Fruit fly (Drosophila melanogaster) whole organism, embryonic: ENCODE data around the gene Gr97a.

Experiments
- Atf3 ChIP-seq: fragments of 200-800 bp; sonication (Bioruptor generic); optimal IDR thresholded peaks from 3 replicates; lab custom pipeline; 2016; ENCODE audit warnings: missing biosample characterization, missing genetic modification characterization
- BtbVII ChIP-seq: fragments of 200-800 bp; sonication (Bioruptor generic); optimal IDR thresholded peaks from 3 replicates; lab custom pipeline; 2017; ENCODE audit warnings: missing biosample characterization, mild to moderate bottlenecking, missing genetic modification characterization
- C15 ChIP-seq: fragments of 200-800 bp; sonication (Bioruptor generic); IDR thresholded peaks from 3 replicates; pipeline ENCODE4 v1.3.6; 2022; ENCODE audit warnings: missing biosample characterization, missing genetic modification characterization
- CG10959 ChIP-seq: fragments of 200-800 bp; sonication (Bioruptor generic); IDR thresholded peaks from 2 replicates; pipeline ENCODE4 v1.3.6; 2022; ENCODE audit warnings: missing biosample characterization, missing genetic modification characterization
- CG11560 ChIP-seq: fragments of 200-800 bp; sonication (Bioruptor generic); IDR thresholded peaks from 3 replicates; pipeline ENCODE4 v1.3.6; 2022; ENCODE audit warnings: missing biosample characterization, missing genetic modification characterization
- CG14667 ChIP-seq: fragments of 200-800 bp; sonication (Bioruptor generic); IDR thresholded peaks from 2 replicates; pipeline ENCODE4 v1.3.6; 2022; ENCODE audit warnings: missing biosample characterization, missing genetic modification characterization
- CG15479 ChIP-seq: fragments of 200-800 bp; sonication (Bioruptor generic); optimal IDR thresholded peaks from 3 replicates; lab custom pipeline; 2019; ENCODE audit warnings: missing biosample characterization, mild to moderate bottlenecking, missing genetic modification characterization, moderate library complexity
- CG17829 ChIP-seq: fragments of 200-800 bp; optimal IDR thresholded peaks from 2 replicates; lab custom pipeline; 2019; ENCODE audit warnings: missing biosample characterization, mild to moderate bottlenecking, missing genetic modification characterization, moderate library complexity
- CG2199 ChIP-seq: fragments of 200-800 bp; sonication (Bioruptor generic); IDR thresholded peaks from 3 replicates; pipeline ENCODE4 v1.3.6; 2022; ENCODE audit warnings: missing biosample characterization, missing genetic modification characterization
- CG42726 ChIP-seq: fragments of 200-800 bp; sonication (Bioruptor generic); IDR thresholded peaks from 2 replicates; pipeline ENCODE4 v1.3.6; 2022; ENCODE audit warnings: missing biosample characterization, missing genetic modification characterization; ENCODE audit not compliant: partially characterized antibody
- CG4707 ChIP-seq: fragments of 200-800 bp; sonication (Bioruptor generic); optimal IDR thresholded peaks from 2 replicates; lab custom pipeline; 2018; ENCODE audit warnings: missing biosample characterization, mild to moderate bottlenecking, missing genetic modification characterization, moderate library complexity
- CG6765 ChIP-seq: fragments of 200-800 bp; sonication (Bioruptor generic); optimal IDR thresholded peaks from 3 replicates; lab custom pipeline; 2017; ENCODE audit warnings: missing biosample characterization, mild to moderate bottlenecking, missing genetic modification characterization
- CG7745 ChIP-seq: fragments of 200-800 bp; sonication (Bioruptor generic); optimal IDR thresholded peaks from 2 replicates; lab custom pipeline; 2018; ENCODE audit warnings: missing biosample characterization, mild to moderate bottlenecking, missing genetic modification characterization, moderate library complexity
- CG7987 ChIP-seq: fragments of 200-800 bp; sonication (Bioruptor generic); optimal IDR thresholded peaks from 2 replicates; lab custom pipeline; 2018; ENCODE audit warnings: missing biosample characterization, mild to moderate bottlenecking, missing genetic modification characterization, moderate library complexity
- CHES-1-like ChIP-seq: fragments of 200-800 bp; sonication (Bioruptor generic); optimal IDR thresholded peaks from 2 replicates; lab custom pipeline; 2016; ENCODE audit warnings: missing biosample characterization, missing genetic modification characterization
- CTCF ChIP-seq: fragments of 200-800 bp; sonication (Bioruptor generic); optimal IDR thresholded peaks from 2 replicates; lab custom pipeline; 2017; ENCODE audit warnings: missing biosample characterization, mild to moderate bottlenecking, missing genetic modification characterization, moderate library complexity
- Dfd ChIP-seq, 2 experiments: fragments of >200 bp; optimal IDR thresholded peaks; 2 replicates each; lab custom pipeline; 2017; ENCODE audit warnings: missing biosample characterization in 2 of 2, missing genetic modification characterization in 2 of 2
- Dll ChIP-seq: fragments of 200-800 bp; sonication (Bioruptor generic); IDR thresholded peaks from 4 replicates; pipeline ENCODE4 v1.3.6; 2022; ENCODE audit warnings: missing biosample characterization, missing genetic modification characterization; ENCODE audit not compliant: partially characterized antibody
- Doc3 ChIP-seq: fragments of 200-800 bp; sonication (Bioruptor generic); IDR thresholded peaks from 3 replicates; pipeline ENCODE4 v1.3.6; 2022; ENCODE audit warnings: missing biosample characterization, missing genetic modification characterization; ENCODE audit not compliant: partially characterized antibody
- Elba2 ChIP-seq: fragments of 200-800 bp; sonication (Bioruptor generic); optimal IDR thresholded peaks from 3 replicates; lab custom pipeline; 2016; ENCODE audit warnings: missing biosample characterization, missing genetic modification characterization
- Gsc ChIP-seq: fragments of 200-800 bp; sonication (Bioruptor generic); IDR thresholded peaks from 2 replicates; pipeline ENCODE4 v1.3.6; 2022; ENCODE audit warnings: missing biosample characterization, missing genetic modification characterization
- Gug ChIP-seq: fragments of 200-800 bp; sonication (Bioruptor generic); IDR thresholded peaks from 4 replicates; pipeline ENCODE4 v1.3.6; 2022; ENCODE audit warnings: missing biosample characterization, missing genetic modification characterization
- Hmx ChIP-seq: fragments of 200-800 bp; sonication (Bioruptor generic); optimal IDR thresholded peaks from 2 replicates; lab custom pipeline; 2016; ENCODE audit warnings: missing biosample characterization, missing genetic modification characterization
- Hr3 ChIP-seq: fragments of 200-800 bp; sonication (Bioruptor generic); optimal IDR thresholded peaks from 3 replicates; lab custom pipeline; 2016; ENCODE audit warnings: missing biosample characterization, missing genetic modification characterization
- Lim3 ChIP-seq: fragments of 200-800 bp; sonication (Bioruptor generic); IDR thresholded peaks from 2 replicates; pipeline ENCODE4 v1.3.6; 2022; ENCODE audit warnings: missing biosample characterization, missing genetic modification characterization
- Med ChIP-seq: fragments of 200-800 bp; sonication (Bioruptor generic); peaks from one replicate; lab custom pipeline; 2016; ENCODE audit warnings: missing biosample characterization, missing genetic modification characterization, mild to moderate bottlenecking, inconsistent platforms, moderate library complexity
- Meics ChIP-seq: fragments of 200-800 bp; sonication (Bioruptor generic); optimal IDR thresholded peaks from 2 replicates; lab custom pipeline; 2017; ENCODE audit warnings: missing biosample characterization, mild to moderate bottlenecking, missing genetic modification characterization
- Ptx1 ChIP-seq: fragments of 200-800 bp; sonication (Bioruptor generic); IDR thresholded peaks from 2 replicates; pipeline ENCODE4 v1.3.6; 2022; ENCODE audit warnings: missing biosample characterization, missing genetic modification characterization
- Spps ChIP-seq: fragments of 200-800 bp; sonication (Bioruptor generic); optimal IDR thresholded peaks from 2 replicates; lab custom pipeline; 2018; ENCODE audit warnings: missing biosample characterization, mild to moderate bottlenecking, missing genetic modification characterization
- Ssrp ChIP-seq: fragments of 200-800 bp; sonication (Bioruptor generic); optimal IDR thresholded peaks from 2 replicates; lab custom pipeline; 2018; ENCODE audit warnings: missing biosample characterization, mild to moderate bottlenecking, missing genetic modification characterization, moderate library complexity
- ac ChIP-seq: fragments of 200-800 bp; sonication (Bioruptor generic); optimal IDR thresholded peaks from 3 replicates; lab custom pipeline; 2017; ENCODE audit warnings: missing biosample characterization, mild to moderate bottlenecking, missing genetic modification characterization
- az2 ChIP-seq: fragments of 200-800 bp; sonication (Bioruptor generic); optimal IDR thresholded peaks from 3 replicates; lab custom pipeline; 2016; ENCODE audit warnings: missing biosample characterization, missing genetic modification characterization
- bab2 ChIP-seq: fragments of 200-800 bp; sonication (Bioruptor generic); optimal IDR thresholded peaks from 2 replicates; lab custom pipeline; 2016; ENCODE audit warnings: missing biosample characterization, missing genetic modification characterization
- cas ChIP-seq: fragments of 200-800 bp; sonication (Bioruptor generic); IDR thresholded peaks from 2 replicates; pipeline ENCODE4 v1.3.6; 2022; ENCODE audit warnings: missing biosample characterization, missing genetic modification characterization
- chinmo ChIP-seq: fragments of 200-800 bp; sonication (Bioruptor generic); IDR thresholded peaks from 4 replicates; pipeline ENCODE4 v1.3.6; 2022; ENCODE audit warnings: missing biosample characterization, missing genetic modification characterization; ENCODE audit not compliant: partially characterized antibody
- eyg ChIP-seq: fragments of 200-800 bp; sonication (Bioruptor generic); optimal IDR thresholded peaks from 3 replicates; lab custom pipeline; 2016; ENCODE audit warnings: missing biosample characterization, missing genetic modification characterization
- gsb ChIP-seq: fragments of 200-800 bp; sonication (Bioruptor generic); IDR thresholded peaks from 2 replicates; pipeline ENCODE4 v1.3.6; 2022; ENCODE audit warnings: missing biosample characterization, missing genetic modification characterization
- her ChIP-seq: fragments of 200-800 bp; sonication (Bioruptor generic); optimal IDR thresholded peaks from 2 replicates; lab custom pipeline; 2016; ENCODE audit warnings: missing biosample characterization, missing genetic modification characterization
- ind ChIP-seq: fragments of 200-800 bp; sonication (Bioruptor generic); optimal IDR thresholded peaks from 3 replicates; lab custom pipeline; 2016; ENCODE audit warnings: missing biosample characterization, missing genetic modification characterization
- klu ChIP-seq: fragments of 200-800 bp; sonication (Bioruptor generic); IDR thresholded peaks from 2 replicates; pipeline ENCODE4 v1.3.6; 2022; ENCODE audit warnings: missing biosample characterization, missing genetic modification characterization
- lab ChIP-seq: fragments of 200-800 bp; sonication (Bioruptor generic); optimal IDR thresholded peaks from 3 replicates; lab custom pipeline; 2017; ENCODE audit warnings: missing biosample characterization, missing genetic modification characterization, mild to moderate bottlenecking, moderate library complexity, missing genetic modification reagents
- mam ChIP-seq: fragments of 200-800 bp; sonication (Bioruptor generic); optimal IDR thresholded peaks from 3 replicates; lab custom pipeline; 2016; ENCODE audit warnings: missing biosample characterization, missing genetic modification characterization
- nom ChIP-seq: fragments of 200-800 bp; sonication (Bioruptor generic); optimal IDR thresholded peaks from 2 replicates; lab custom pipeline; 2017; ENCODE audit warnings: missing biosample characterization, missing genetic modification characterization, mild to moderate bottlenecking, moderate library complexity, missing genetic modification reagents
- oc ChIP-seq: fragments of 200-800 bp; sonication (Bioruptor generic); optimal IDR thresholded peaks from 2 replicates; lab custom pipeline; 2018; ENCODE audit warnings: missing biosample characterization, mild to moderate bottlenecking, missing genetic modification characterization, moderate library complexity
- otp ChIP-seq: fragments of 200-800 bp; sonication (Bioruptor generic); IDR thresholded peaks from 3 replicates; pipeline ENCODE4, ENCODE4 v1.3.6; 2022; ENCODE audit warnings: missing biosample characterization, missing genetic modification characterization
- sqz ChIP-seq: fragments of 200-800 bp; sonication (Bioruptor generic); optimal IDR thresholded peaks from 3 replicates; lab custom pipeline; 2018; ENCODE audit warnings: missing biosample characterization, mild to moderate bottlenecking, missing genetic modification characterization
- stc ChIP-seq: fragments of 200-800 bp; sonication (Bioruptor generic); IDR thresholded peaks from 2 replicates; pipeline ENCODE4 v1.3.6; 2022; ENCODE audit warnings: missing biosample characterization, missing genetic modification characterization
- tio ChIP-seq: fragments of 200-800 bp; sonication (Bioruptor generic); optimal IDR thresholded peaks from 2 replicates; lab custom pipeline; 2017; ENCODE audit warnings: missing biosample characterization, missing genetic modification characterization, inconsistent platforms
- trem ChIP-seq: fragments of 200-800 bp; optimal IDR thresholded peaks from 3 replicates; lab custom pipeline; 2019; ENCODE audit warnings: missing biosample characterization, mild to moderate bottlenecking, missing genetic modification characterization, moderate library complexity
- yki ChIP-seq: fragments of >200 bp; optimal IDR thresholded peaks from 3 replicates; lab custom pipeline; 2018
- zfh2 ChIP-seq: fragments of 200-800 bp; sonication (Bioruptor generic); optimal IDR thresholded peaks from 2 replicates; lab custom pipeline; 2016; ENCODE audit warnings: missing biosample characterization, missing genetic modification characterization

The Gr97a gene

dm6 chr3R:26968823-26969638, 2.7 kb upstream of the Gr97a start (continued):
- no peak for TF ChIP-seq CG2199 (GFP tag; lab: Robert Waterston, UW)
- no peak for TF ChIP-seq Meics
- TF ChIP-seq tio: no peak
- TF ChIP-seq ind (GFP tag; lab: Kevin White, UChicago): no peak
- no peak for TF ChIP-seq Dfd (GFP tag; optimal IDR thresholded peaks at IDR 0.05; lab: Kevin White, UChicago)
- no peak for TF ChIP-seq CG11560 (tag; lab: Robert Waterston, UW)
- TF ChIP-seq az2 (GFP tag; lab: Kevin White, UChicago): peak; percentile 17
- no peak for TF ChIP-seq Spps (tag; lab: Kevin White, UChicago)
- no peak for TF ChIP-seq yki (lab: Kevin White, UChicago)
- TF ChIP-seq Gug: no peak
- no peak for TF ChIP-seq oc (tag; lab: Kevin White, UChicago)
- no peak for TF ChIP-seq CTCF (GFP tag; lab: Kevin White, UChicago)
- TF ChIP-seq Ssrp (tag; lab: Kevin White, UChicago): peak; percentile 48
- TF ChIP-seq Doc3: no peak
- TF ChIP-seq CG7987 (GFP tag; lab: Kevin White, UChicago): no peak
- no peak for TF ChIP-seq sqz (GFP tag; lab: Kevin White, UChicago)
- TF ChIP-seq stc (GFP tag; lab: Robert Waterston, UW): no peak
- no peak for TF ChIP-seq CHES-1-like
- no peak for TF ChIP-seq mam (GFP tag; lab: Kevin White, UChicago)
- TF ChIP-seq CG42726 (GFP tag; lab: Robert Waterston, UW): no peak
- TF ChIP-seq BtbVII (GFP tag; lab: Kevin White, UChicago): no peak
- TF ChIP-seq trem (tag; lab: Kevin White, UChicago): peak; percentile 2
- peak; percentile 46; the same call in 1 of the 2 replicates for TF ChIP-seq gsb (GFP tag; lab: Robert Waterston, UW)
- TF ChIP-seq CG6765 (GFP tag; lab: Kevin White, UChicago): no peak
- no peak for TF ChIP-seq CG15479
- no peak for TF ChIP-seq zfh2 (GFP tag; lab: Kevin White, UChicago)
- TF ChIP-seq Atf3 (GFP tag; lab: Kevin White, UChicago): no peak
- no peak for TF ChIP-seq her (GFP tag; lab: Kevin White, UChicago)
- TF ChIP-seq CG14667 (GFP tag; lab: Robert Waterston, UW): no peak
- peak; percentile 11 for TF ChIP-seq CG17829 (tag; lab: Kevin White, UChicago)
- no peak for TF ChIP-seq C15
- TF ChIP-seq CG7745 (tag; lab: Kevin White, UChicago): no peak
- TF ChIP-seq nom (GFP tag; lab: Kevin White, UChicago): no peak
- TF ChIP-seq ac: no peak
- TF ChIP-seq Med (GFP tag; lab: Kevin White, UChicago): no peak
- no peak for TF ChIP-seq CG10959 (GFP tag; lab: Robert Waterston, UW)
- TF ChIP-seq Dll: no peak
- TF ChIP-seq chinmo: peak; percentile 97
- no peak for TF ChIP-seq Gsc (GFP tag; lab: Robert Waterston, UW)
- 0 out of 2 replicates have a peak, but pooled peaks have one; percentile 18 for TF ChIP-seq Ptx1 (GFP tag; lab: Robert Waterston, UW)
- TF ChIP-seq CG4707 (GFP tag; lab: Kevin White, UChicago): no peak
- TF ChIP-seq klu (GFP tag; lab: Robert Waterston, UW): no peak
- TF ChIP-seq Hr3: peak; percentile 14
- no peak for TF ChIP-seq bab2
- no peak for TF ChIP-seq otp (GFP tag; lab: Robert Waterston, UW)
- no peak for TF ChIP-seq eyg (GFP tag; lab: Kevin White, UChicago)
- no peak for TF ChIP-seq cas (GFP tag; lab: Robert Waterston, UW)
- TF ChIP-seq lab (GFP tag; lab: Kevin White, UChicago): no peak
- no peak for TF ChIP-seq Elba2 (GFP tag; lab: Kevin White, UChicago)
- peak; percentile 54; the same call in 1 of the 2 replicates for TF ChIP-seq Lim3 (GFP tag; lab: Robert Waterston, UW)
- no peak for TF ChIP-seq Hmx (GFP tag; lab: Kevin White, UChicago)
